Worm (Caenorhabditis elegans): ENCODE results near the gene aka-1.

- TF ChIP-seq nfya-1 (tag; optimal IDR thresholded peaks at IDR 0.05): no peak
- no peak for TF ChIP-seq dve-1 (tag; optimal IDR thresholded peaks at IDR 0.05)
- no peak for TF ChIP-seq ceh-22 (tag; optimal IDR thresholded peaks at IDR 0.05)
- TF ChIP-seq tbx-2 (tag; optimal IDR thresholded peaks at IDR 0.05): no peak
- no peak for TF ChIP-seq pha-4 (tag; optimal IDR thresholded peaks at IDR 0.05)
- no peak for TF ChIP-seq odd-2 (tag; optimal IDR thresholded peaks at IDR 0.05)
- no peak for TF ChIP-seq pha-2 (tag; optimal IDR thresholded peaks at IDR 0.05)
- TF ChIP-seq Y22D7AL.16 (tag; optimal IDR thresholded peaks at IDR 0.05): no peak
- no peak for TF ChIP-seq eyg-1 (tag; optimal IDR thresholded peaks at IDR 0.05)
- TF ChIP-seq nhr-11 (tag; optimal IDR thresholded peaks at IDR 0.05): no peak
- no peak for TF ChIP-seq ceh-18 (tag; optimal IDR thresholded peaks at IDR 0.05)
These were observed 44.9 kb upstream of the aka-1 start, which contains the start of gene ZK1290.15 for ce11 chrII:7523281-7523680.
